Worm (Caenorhabditis elegans) whole organism, L4/young adult: Measurements from ENCODE around the gene mre-11.

ENCODE experiments used
- W03F9.2 ChIP-seq: fragments of 150-350 bp; optimal IDR thresholded peaks from 2 replicates; lab custom pipeline; 2014; ENCODE audit warnings: missing biosample characterization, missing genetic modification characterization
- dao-5 ChIP-seq: sonication (generic microtip); optimal IDR thresholded peaks from 2 replicates; lab custom pipeline; 2016; ENCODE audit warnings: missing genotype, missing genetic modification characterization, moderate library complexity, missing compliant biosample characterization
- him-1 ChIP-seq: sonication (generic microtip); optimal IDR thresholded peaks from 2 replicates; lab custom pipeline; 2016; ENCODE audit warnings: missing genotype, missing genetic modification reagents, missing genetic modification characterization, missing compliant biosample characterization

DNA sequence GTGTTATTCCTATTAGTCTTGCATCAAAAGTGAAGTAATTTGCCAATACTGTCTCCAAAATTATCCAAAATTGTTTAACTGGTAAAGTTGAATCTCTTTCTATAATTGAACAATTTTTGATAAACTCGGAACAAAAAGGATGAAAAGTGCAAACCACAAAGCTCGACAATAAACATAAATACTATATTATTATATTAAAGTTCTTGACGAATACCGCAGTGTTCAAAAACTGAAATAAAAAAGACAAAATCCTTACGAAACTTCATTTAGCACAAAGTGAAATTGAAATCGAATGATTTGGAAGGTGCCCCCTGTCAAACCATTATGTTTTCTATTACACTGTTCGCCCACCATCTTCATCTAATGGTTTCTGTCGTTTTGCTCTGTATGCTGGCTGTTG, 4.7 kb upstream of the mre-11 start, which contains the start of gene ZC302.3:
- TF ChIP-seq W03F9.2 (tag; lab: Kevin White, UChicago) (no peak), dao-5 (no peak), him-1 (no peak)
